Worm (Caenorhabditis elegans) whole organism, midembryonic: ENCODE measurements around the gene rars-1.

ENCODE experiments used
- T22C8.4 ChIP-seq: fragments of 200-800 bp; sonication (Bioruptor generic); IDR thresholded peaks from 2 replicates; pipeline ENCODE4 v1.3.6; 2022; ENCODE audit warnings: missing genetic modification characterization, missing compliant biosample characterization
- cog-1 ChIP-seq: sonication (generic microtip); optimal IDR thresholded peaks from 2 replicates; lab custom pipeline; 2016; ENCODE audit warnings: missing genetic modification characterization, missing compliant biosample characterization
- flt-1 ChIP-seq: fragments of 200-800 bp; sonication (Bioruptor generic); IDR thresholded peaks from 2 replicates; pipeline ENCODE4 v1.3.6; 2022; ENCODE audit warnings: missing genetic modification characterization, missing compliant biosample characterization
- klf-2 ChIP-seq: fragments of 200-800 bp; sonication (Bioruptor generic); conservative IDR thresholded peaks from 2 replicates; pipeline ENCODE4 v1.3.6; 2022; ENCODE audit warnings: missing genetic modification reagents, missing genetic modification characterization, missing compliant biosample characterization
- med-1 ChIP-seq: sonication (generic microtip); optimal IDR thresholded peaks from 2 replicates; lab custom pipeline; 2017; ENCODE audit warnings: missing genetic modification characterization, mild to moderate bottlenecking, missing compliant biosample characterization, antibody characterized with exemption, missing genetic modification reagents; ENCODE audit not compliant: insufficient read depth
- ref-1 ChIP-seq: fragments of 200-800 bp; sonication (Bioruptor generic); conservative IDR thresholded peaks from 2 replicates; pipeline ENCODE4 v1.3.6; 2022; ENCODE audit warnings: missing genetic modification reagents, missing genetic modification characterization, missing compliant biosample characterization
- tab-1 ChIP-seq: fragments of 200-800 bp; sonication (Bioruptor generic); IDR thresholded peaks from 2 replicates; pipeline ENCODE4 v1.3.6; 2022; ENCODE audit warnings: missing genetic modification characterization, missing compliant biosample characterization
- ztf-29 ChIP-seq: fragments of 200-800 bp; sonication (Bioruptor generic); IDR thresholded peaks from 2 replicates; pipeline ENCODE4 v1.3.6; 2022; ENCODE audit warnings: missing genetic modification reagents, missing genetic modification characterization, missing compliant biosample characterization

- TF ChIP-seq ztf-29 (GFP tag; lab: Robert Waterston, UW) (no peak), ref-1 (GFP tag; lab: Robert Waterston, UW) (no peak), tab-1 (no peak), flt-1 (GFP tag; lab: Robert Waterston, UW) (no peak), T22C8.4 (GFP tag; lab: Robert Waterston, UW) (no peak), klf-2 (GFP tag; lab: Robert Waterston, UW) (no peak), cog-1 (tag; lab: Kevin White, UChicago) (no peak), med-1 (GFP tag; lab: Kevin White, UChicago) (no peak)
Measured at ce11 chrIII:4905405-4905804, 11.6 kb downstream of the rars-1 start, which contains the start of gene F26F4.8.
